Fruit fly (Drosophila melanogaster) whole organism, embryonic: Measurements from ENCODE around the gene CG15728.
A peak's percentile ranks its signal among the peaks of the same experiment; 100 is the strongest.

ENCODE experiments used
- CG10543 ChIP-seq: fragments of 200-800 bp; sonication (Bioruptor generic); optimal IDR thresholded peaks from 3 replicates; lab custom pipeline; 2017; ENCODE audit warnings: missing biosample characterization, mild to moderate bottlenecking, missing genetic modification characterization, moderate library complexity
- CG10959 ChIP-seq: fragments of 200-800 bp; sonication (Bioruptor generic); IDR thresholded peaks from 2 replicates; pipeline ENCODE4 v1.3.6; 2022; ENCODE audit warnings: missing biosample characterization, missing genetic modification characterization
- CG13287 ChIP-seq: fragments of 200-800 bp; sonication (Bioruptor generic); IDR thresholded peaks from 2 replicates; pipeline ENCODE4 v1.3.6; 2022; ENCODE audit warnings: missing biosample characterization, missing genetic modification characterization; ENCODE audit not compliant: partially characterized antibody
- CG13296 ChIP-seq: fragments of 200-800 bp; sonication (Bioruptor generic); optimal IDR thresholded peaks from 3 replicates; lab custom pipeline; 2018; ENCODE audit warnings: missing biosample characterization, mild to moderate bottlenecking, missing genetic modification characterization
- CG14710 ChIP-seq: fragments of 200-800 bp; sonication (Bioruptor generic); optimal IDR thresholded peaks from 3 replicates; lab custom pipeline; 2019; ENCODE audit warnings: missing biosample characterization, mild to moderate bottlenecking, missing genetic modification characterization, moderate library complexity
- CG15479 ChIP-seq: fragments of 200-800 bp; sonication (Bioruptor generic); optimal IDR thresholded peaks from 3 replicates; lab custom pipeline; 2019; ENCODE audit warnings: missing biosample characterization, mild to moderate bottlenecking, missing genetic modification characterization, moderate library complexity
- CG17328 ChIP-seq: fragments of 200-800 bp; sonication (Bioruptor generic); IDR thresholded peaks from 2 replicates; pipeline ENCODE4 v1.3.6; 2022; ENCODE audit warnings: missing biosample characterization, missing genetic modification characterization
- CG18599 ChIP-seq: fragments of 200-800 bp; sonication (Bioruptor generic); optimal IDR thresholded peaks from 3 replicates; lab custom pipeline; 2017; ENCODE audit warnings: missing biosample characterization, missing genetic modification characterization, mild to moderate bottlenecking, moderate library complexity, missing genetic modification reagents
- CG18619 ChIP-seq: fragments of 200-800 bp; sonication (Bioruptor generic); optimal IDR thresholded peaks from 3 replicates; lab custom pipeline; 2017; ENCODE audit warnings: missing biosample characterization, mild to moderate bottlenecking, missing genetic modification characterization
- CG2199 ChIP-seq: fragments of 200-800 bp; sonication (Bioruptor generic); IDR thresholded peaks from 3 replicates; pipeline ENCODE4 v1.3.6; 2022; ENCODE audit warnings: missing biosample characterization, missing genetic modification characterization
- CG4328 ChIP-seq: fragments of 200-800 bp; sonication (Bioruptor generic); optimal IDR thresholded peaks from 3 replicates; lab custom pipeline; 2017; ENCODE audit warnings: missing biosample characterization, missing genetic modification reagents, missing genetic modification characterization
- CG4707 ChIP-seq: fragments of 200-800 bp; sonication (Bioruptor generic); optimal IDR thresholded peaks from 2 replicates; lab custom pipeline; 2018; ENCODE audit warnings: missing biosample characterization, mild to moderate bottlenecking, missing genetic modification characterization, moderate library complexity
- CG5180 ChIP-seq: fragments of 200-800 bp; sonication (Bioruptor generic); optimal IDR thresholded peaks from 3 replicates; lab custom pipeline; 2017; ENCODE audit warnings: missing biosample characterization, missing genetic modification characterization, mild to moderate bottlenecking, moderate library complexity, missing genetic modification reagents
- CG5953 ChIP-seq: fragments of 200-800 bp; sonication (Bioruptor generic); IDR thresholded peaks from 2 replicates; pipeline ENCODE4 v1.3.6; 2022; ENCODE audit warnings: missing biosample characterization, missing genetic modification characterization
- CG6683 ChIP-seq: fragments of 200-800 bp; sonication (Bioruptor generic); optimal IDR thresholded peaks from 2 replicates; lab custom pipeline; 2017; ENCODE audit warnings: missing biosample characterization, mild to moderate bottlenecking, missing genetic modification characterization, missing genetic modification reagents
- CG7928 ChIP-seq: fragments of 200-800 bp; sonication (Bioruptor generic); optimal IDR thresholded peaks from 2 replicates; lab custom pipeline; 2017; ENCODE audit warnings: missing biosample characterization, mild to moderate bottlenecking, missing genetic modification characterization
- CoRest ChIP-seq: fragments of 200-800 bp; sonication (Bioruptor generic); optimal IDR thresholded peaks from 3 replicates; lab custom pipeline; 2018; ENCODE audit warnings: missing biosample characterization, mild to moderate bottlenecking, missing genetic modification characterization, moderate library complexity
- Dbx ChIP-seq: fragments of 200-800 bp; sonication (Bioruptor generic); IDR thresholded peaks from 3 replicates; pipeline ENCODE4 v1.3.6; 2022; ENCODE audit warnings: missing biosample characterization, missing genetic modification characterization
- Ets97D ChIP-seq: fragments of 200-800 bp; sonication (Bioruptor generic); optimal IDR thresholded peaks from 3 replicates; lab custom pipeline; 2016; ENCODE audit warnings: missing biosample characterization, missing genetic modification characterization
- Gug ChIP-seq: fragments of 200-800 bp; sonication (Bioruptor generic); IDR thresholded peaks from 4 replicates; pipeline ENCODE4 v1.3.6; 2022; ENCODE audit warnings: missing biosample characterization, missing genetic modification characterization
- HmgD ChIP-seq: fragments of 200-800 bp; sonication (Bioruptor generic); optimal IDR thresholded peaks from 3 replicates; lab custom pipeline; 2016; ENCODE audit warnings: missing biosample characterization, missing genetic modification characterization
- Hr3 ChIP-seq: fragments of 200-800 bp; sonication (Bioruptor generic); optimal IDR thresholded peaks from 3 replicates; lab custom pipeline; 2016; ENCODE audit warnings: missing biosample characterization, missing genetic modification characterization
- Hr39 ChIP-seq: fragments of >200 bp; optimal IDR thresholded peaks from 2 replicates; lab custom pipeline; 2017
- Lim3 ChIP-seq: fragments of 200-800 bp; sonication (Bioruptor generic); IDR thresholded peaks from 2 replicates; pipeline ENCODE4 v1.3.6; 2022; ENCODE audit warnings: missing biosample characterization, missing genetic modification characterization
- Lpt ChIP-seq: fragments of >200 bp; optimal IDR thresholded peaks from 2 replicates; lab custom pipeline; 2018; ENCODE audit warnings: missing biosample characterization, missing genetic modification characterization
- Med ChIP-seq: fragments of 200-800 bp; sonication (Bioruptor generic); peaks from one replicate; lab custom pipeline; 2016; ENCODE audit warnings: missing biosample characterization, missing genetic modification characterization, mild to moderate bottlenecking, inconsistent platforms, moderate library complexity
- Mrtf ChIP-seq: fragments of 200-800 bp; sonication (Bioruptor generic); IDR thresholded peaks from 3 replicates; pipeline ENCODE4 v1.3.6; 2022; ENCODE audit warnings: missing biosample characterization, missing genetic modification characterization
- Oli ChIP-seq: fragments of 200-800 bp; sonication (Bioruptor generic); optimal IDR thresholded peaks from 2 replicates; lab custom pipeline; 2018; ENCODE audit warnings: missing biosample characterization, mild to moderate bottlenecking, missing genetic modification characterization, moderate library complexity
- Optix ChIP-seq: fragments of 200-800 bp; sonication (Bioruptor generic); IDR thresholded peaks from 3 replicates; pipeline ENCODE4 v1.3.6; 2022; ENCODE audit warnings: missing biosample characterization, missing genetic modification characterization
- Trl ChIP-seq, 3 experiments: fragments of >200 bp in 2 of 3; fragments of 200-800 bp in 1 of 3; sonication (Bioruptor generic) in 1 of 3; optimal IDR thresholded peaks; 2 replicates in 1 of 3; 3 replicates in 2 of 3; lab custom pipeline; 2016 to 2017; ENCODE audit warnings: missing biosample characterization in 1 of 3, missing genetic modification characterization in 1 of 3
- amos ChIP-seq: fragments of 200-800 bp; sonication (Bioruptor generic); IDR thresholded peaks from 2 replicates; pipeline ENCODE4 v1.3.6; 2022; ENCODE audit warnings: missing biosample characterization, missing genetic modification characterization; ENCODE audit not compliant: partially characterized antibody
- bab2 ChIP-seq: fragments of 200-800 bp; sonication (Bioruptor generic); optimal IDR thresholded peaks from 2 replicates; lab custom pipeline; 2016; ENCODE audit warnings: missing biosample characterization, missing genetic modification characterization
- br ChIP-seq: fragments of >200 bp; optimal IDR thresholded peaks from 2 replicates; lab custom pipeline; 2017
- cato ChIP-seq: fragments of 200-800 bp; sonication (Bioruptor generic); optimal IDR thresholded peaks from 2 replicates; lab custom pipeline; 2016; ENCODE audit warnings: missing biosample characterization, missing genetic modification characterization, borderline replicate concordance
- croc ChIP-seq: fragments of 200-800 bp; sonication (Bioruptor generic); conservative IDR thresholded peaks from 3 replicates; pipeline ENCODE4 v1.3.6; 2022; ENCODE audit warnings: missing biosample characterization, missing genetic modification characterization
- crol ChIP-seq: fragments of 200-800 bp; sonication (Bioruptor generic); IDR thresholded peaks from 2 replicates; pipeline ENCODE4 v1.3.6; 2022; ENCODE audit warnings: missing biosample characterization, missing genetic modification characterization
- cwo ChIP-seq: fragments of 200-800 bp; sonication (Bioruptor generic); optimal IDR thresholded peaks from 3 replicates; lab custom pipeline; 2017; ENCODE audit warnings: missing biosample characterization, missing genetic modification characterization, mild to moderate bottlenecking, moderate library complexity, missing genetic modification reagents
- dmrt99B ChIP-seq: fragments of 200-800 bp; sonication (Bioruptor generic); optimal IDR thresholded peaks from 2 replicates; lab custom pipeline; 2018; ENCODE audit warnings: missing biosample characterization, mild to moderate bottlenecking, missing genetic modification characterization, moderate library complexity
- hkb ChIP-seq, 2 experiments: fragments of 200-800 bp in 1 of 2; fragments of >200 bp in 1 of 2; sonication (Bioruptor generic) in 1 of 2; IDR thresholded peaks in 1 of 2; optimal IDR thresholded peaks in 1 of 2; 2 replicates each; pipeline versions ENCODE4 v1.3.6 to Lab custom; 2017 to 2022; ENCODE audit warnings: missing biosample characterization in 1 of 2, missing genetic modification characterization in 1 of 2
- inv ChIP-seq: fragments of 200-800 bp; sonication (Bioruptor generic); IDR thresholded peaks from 2 replicates; pipeline ENCODE4 v1.3.6; 2022; ENCODE audit warnings: missing biosample characterization, missing genetic modification characterization; ENCODE audit not compliant: partially characterized antibody
- ken ChIP-seq: fragments of 200-800 bp; sonication (Bioruptor generic); IDR thresholded peaks from 3 replicates; pipeline ENCODE4 v1.3.6; 2022; ENCODE audit warnings: missing biosample characterization, missing genetic modification characterization
- nau ChIP-seq: fragments of 200-800 bp; sonication (Bioruptor generic); optimal IDR thresholded peaks from 3 replicates; lab custom pipeline; 2017; ENCODE audit warnings: missing biosample characterization, mild to moderate bottlenecking, missing genetic modification characterization, missing genetic modification reagents
- pnt ChIP-seq: fragments of 200-800 bp; sonication (Bioruptor generic); optimal IDR thresholded peaks from 3 replicates; lab custom pipeline; 2016; ENCODE audit warnings: missing biosample characterization, missing genetic modification characterization
- repo ChIP-seq: fragments of 200-800 bp; sonication (Bioruptor generic); optimal IDR thresholded peaks from 2 replicates; lab custom pipeline; 2016; ENCODE audit warnings: missing biosample characterization, missing genetic modification characterization
- rib ChIP-seq: fragments of 200-800 bp; sonication (Bioruptor generic); IDR thresholded peaks from 2 replicates; pipeline ENCODE4 v1.3.6; 2022; ENCODE audit warnings: missing biosample characterization, missing genetic modification characterization
- sisA ChIP-seq: fragments of 200-800 bp; sonication (Bioruptor generic); IDR thresholded peaks from 2 replicates; pipeline ENCODE4 v1.3.6; 2022; ENCODE audit warnings: missing biosample characterization, missing genetic modification characterization
- trem ChIP-seq: fragments of 200-800 bp; optimal IDR thresholded peaks from 3 replicates; lab custom pipeline; 2019; ENCODE audit warnings: missing biosample characterization, mild to moderate bottlenecking, missing genetic modification characterization, moderate library complexity
- ttk ChIP-seq: fragments of 200-800 bp; sonication (Bioruptor generic); IDR thresholded peaks from 2 replicates; pipeline ENCODE4 v2.1.2; 2022; ENCODE audit warnings: missing biosample characterization, missing genetic modification characterization
- vfl ChIP-seq: fragments of 200-800 bp; sonication (Bioruptor generic); optimal IDR thresholded peaks from 2 replicates; lab custom pipeline; 2016; ENCODE audit warnings: missing biosample characterization, missing genetic modification characterization

Gene CG15728

DNA sequence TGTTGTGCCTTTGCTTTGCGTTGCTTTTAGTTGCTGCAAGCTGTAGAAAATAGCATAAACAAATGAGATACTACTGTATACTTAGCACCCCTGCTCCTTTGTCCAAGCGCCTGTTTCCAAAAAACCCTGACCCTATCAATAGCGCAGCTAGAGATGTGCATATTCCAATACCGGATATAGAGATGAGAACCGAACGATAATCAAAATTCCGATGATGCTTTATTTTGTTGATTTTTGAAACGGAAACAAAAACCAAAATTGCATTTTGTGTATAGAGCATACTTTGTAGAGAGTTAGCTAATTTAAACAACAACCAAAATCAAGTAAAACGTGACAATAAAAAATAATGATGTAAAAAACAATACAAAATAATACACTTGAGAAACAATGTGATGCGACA, 21.3 kb downstream of the CG15728 start (continued):
- TF ChIP-seq repo (GFP tag; lab: Kevin White, UChicago): no peak
- no peak for TF ChIP-seq Lim3
- no peak for TF ChIP-seq CG18599
- no peak for TF ChIP-seq Oli (tag; lab: Kevin White, UChicago)
- no peak for TF ChIP-seq CG13287 (GFP tag; lab: Robert Waterston, UW)
- no peak for TF ChIP-seq CG15479 (GFP tag; lab: Kevin White, UChicago)
- no peak for TF ChIP-seq rib (GFP tag; lab: Robert Waterston, UW)
- peak; percentile 77 for TF ChIP-seq Ets97D (GFP tag; lab: Kevin White, UChicago)
- no peak for TF ChIP-seq inv (GFP tag; lab: Robert Waterston, UW)
- no peak for TF ChIP-seq HmgD
- TF ChIP-seq sisA: no peak
- TF ChIP-seq CG10543 (GFP tag; lab: Kevin White, UChicago): no peak
- TF ChIP-seq Dbx (GFP tag; lab: Robert Waterston, UW): no peak
- TF ChIP-seq CoRest (tag; lab: Kevin White, UChicago): no peak
- TF ChIP-seq cwo: no peak
- no peak for TF ChIP-seq hkb (optimal IDR thresholded peaks at IDR 0.05; lab: Kevin White, UChicago)
- TF ChIP-seq hkb (GFP tag; IDR thresholded peaks at IDR 0.05; lab: Robert Waterston, UW): no peak
- no peak for TF ChIP-seq Mrtf (GFP tag; lab: Robert Waterston, UW)
- no peak for TF ChIP-seq CG4328 (GFP tag; lab: Kevin White, UChicago)
- TF ChIP-seq, all 482 proteins: peak for 9

DNA sequence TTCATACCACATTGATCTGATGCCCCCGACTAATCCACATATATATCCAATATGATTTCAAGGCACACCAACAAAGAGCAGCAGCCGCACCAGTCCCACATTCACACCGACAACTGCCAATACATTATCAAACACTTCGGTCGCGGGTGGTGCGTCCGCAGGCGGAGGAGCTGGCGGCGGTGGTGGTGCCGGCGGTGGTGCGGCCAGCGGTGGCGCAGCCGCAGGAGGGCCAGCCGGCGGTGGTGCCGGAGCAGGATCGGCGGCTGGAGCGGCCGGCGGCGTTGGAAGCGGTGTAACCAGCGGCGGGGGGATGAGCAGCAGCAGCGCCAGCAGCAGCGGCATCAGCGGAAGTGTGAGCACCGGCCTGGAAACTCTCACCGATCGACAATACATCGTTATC, 27.5 kb downstream of the CG15728 start:
- TF ChIP-seq Optix (no peak), ken (no peak), Hr39 (lab: Kevin White, UChicago) (peak; percentile 42), amos (GFP tag; lab: Robert Waterston, UW) (no peak), Trl (optimal IDR thresholded peaks at IDR 0.05; lab: Kevin White, UChicago) (no peak), Trl (GFP tag; optimal IDR thresholded peaks at IDR 0.05; lab: Kevin White, UChicago) (no peak), sisA (no peak), trem (tag; lab: Kevin White, UChicago) (no peak), vfl (GFP tag; lab: Kevin White, UChicago) (no peak), Med (GFP tag; lab: Kevin White, UChicago) (peak; percentile 73), crol (GFP tag; lab: Robert Waterston, UW) (0 out of 2 replicates have a peak, but pooled peaks have one; percentile 22), CG18619 (GFP tag; lab: Kevin White, UChicago) (no peak), CG13296 (GFP tag; lab: Kevin White, UChicago) (no peak), CG4707 (GFP tag; lab: Kevin White, UChicago) (no peak)

DNA sequence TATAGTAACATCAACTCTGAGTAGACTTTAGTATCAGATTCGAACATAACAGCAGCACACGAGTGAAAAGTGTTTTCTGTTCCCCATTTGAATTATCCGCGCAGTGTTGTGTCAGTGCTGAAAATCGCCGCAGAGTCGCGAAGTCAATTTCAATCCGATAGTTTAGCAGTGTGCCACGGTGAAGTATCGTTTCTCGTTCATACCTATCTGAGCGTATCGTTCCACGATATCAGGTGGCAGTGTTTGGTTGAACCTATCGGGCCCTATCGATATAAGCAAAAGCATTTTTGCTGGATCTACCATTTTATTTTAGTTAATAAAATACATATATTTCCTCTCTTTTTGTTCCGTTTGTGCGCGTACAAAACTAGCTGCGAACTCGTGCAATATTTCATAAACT, 29.5 kb downstream of the CG15728 start, which contains the start of gene CkIalpha:
Gene CkIalpha (plus strand): TSS at position 53 of the 400 bp plus-strand sequence.
- no peak for TF ChIP-seq cato
- TF ChIP-seq CG10959 (GFP tag; lab: Robert Waterston, UW): no peak
- TF ChIP-seq ttk (GFP tag; lab: Robert Waterston, UW): no peak
- TF ChIP-seq nau (GFP tag; lab: Kevin White, UChicago): no peak
- no peak for TF ChIP-seq CG5953 (GFP tag; lab: Robert Waterston, UW)
- no peak for TF ChIP-seq pnt (GFP tag; lab: Kevin White, UChicago)
- TF ChIP-seq croc (GFP tag; lab: Robert Waterston, UW): no peak
- TF ChIP-seq br (lab: Kevin White, UChicago): no peak
- peak; percentile 93 for TF ChIP-seq CG14710
- peak; percentile 39; the same call in 1 of the 2 replicates for TF ChIP-seq CG17328 (GFP tag; lab: Robert Waterston, UW)
- peak; percentile 44 for TF ChIP-seq Hr3 (GFP tag; lab: Kevin White, UChicago)
- TF ChIP-seq bab2 (GFP tag; lab: Kevin White, UChicago): peak; percentile 32
- TF ChIP-seq Oli (tag; lab: Kevin White, UChicago): no peak
- TF ChIP-seq Gug (GFP tag; lab: Robert Waterston, UW): peak; percentile 61; the same call in 2 of the 4 replicates
- TF ChIP-seq CG7928 (GFP tag; lab: Kevin White, UChicago): peak; percentile 19
- TF ChIP-seq CG6683 (GFP tag; lab: Kevin White, UChicago): peak; percentile 1
- no peak for TF ChIP-seq dmrt99B
- peak; percentile 40; the same call in 1 of the 3 replicates for TF ChIP-seq CG2199 (GFP tag; lab: Robert Waterston, UW)
- no peak for TF ChIP-seq ken
- no peak for TF ChIP-seq Lpt
- TF ChIP-seq CG5180 (GFP tag; lab: Kevin White, UChicago): no peak
